Worm (Caenorhabditis elegans) whole organism, L4/young adult: ENCODE results near the gene srh-46.

Experiments used
- dao-5 ChIP-seq: sonication (generic microtip); optimal IDR thresholded peaks from 2 replicates; lab custom pipeline; 2016; ENCODE audit warnings: missing genotype, missing genetic modification characterization, moderate library complexity, missing compliant biosample characterization
- him-1 ChIP-seq: sonication (generic microtip); optimal IDR thresholded peaks from 2 replicates; lab custom pipeline; 2016; ENCODE audit warnings: missing genotype, missing genetic modification reagents, missing genetic modification characterization, missing compliant biosample characterization

DNA sequence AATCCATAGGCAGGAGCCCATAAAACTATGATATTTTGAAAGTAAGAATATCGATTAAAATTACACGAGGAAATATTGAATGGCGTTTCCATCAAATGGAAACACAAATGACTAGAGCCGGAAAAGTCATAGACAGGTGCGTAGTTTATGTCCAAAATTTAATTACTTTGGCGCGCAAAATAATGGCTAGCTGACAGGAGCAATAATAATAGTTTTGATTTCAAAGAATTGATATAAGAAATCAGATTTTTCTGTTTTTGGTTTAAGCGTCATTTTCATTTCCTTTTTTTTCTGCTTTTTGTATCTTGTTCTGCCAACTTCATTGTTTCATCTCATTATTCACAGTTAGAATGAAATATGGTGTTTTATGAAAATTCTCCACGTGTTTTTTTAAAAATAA, 39.7 kb downstream of the srh-46 start, which contains the start of gene F07B10.4:
- TF ChIP-seq him-1 (no peak), dao-5 (tag; lab: Kevin White, UChicago) (no peak)
